Fruit fly (Drosophila melanogaster) whole organism, embryonic: ENCODE measurements around the gene CG12479.

Source experiments
- Abd-B ChIP-seq: fragments of 200-800 bp; sonication (Bioruptor generic); optimal IDR thresholded peaks from 2 replicates; lab custom pipeline; 2018; ENCODE audit warnings: missing biosample characterization, mild to moderate bottlenecking, missing genetic modification characterization, moderate library complexity
- Atf-2 ChIP-seq: fragments of 200-800 bp; sonication (Bioruptor generic); optimal IDR thresholded peaks from 2 replicates; lab custom pipeline; 2016; ENCODE audit warnings: missing biosample characterization, missing genetic modification characterization
- C15 ChIP-seq: fragments of 200-800 bp; sonication (Bioruptor generic); IDR thresholded peaks from 3 replicates; pipeline ENCODE4 v1.3.6; 2022; ENCODE audit warnings: missing biosample characterization, missing genetic modification characterization
- CG12219 ChIP-seq: fragments of 200-800 bp; sonication (Bioruptor generic); optimal IDR thresholded peaks from 3 replicates; lab custom pipeline; 2018; ENCODE audit warnings: missing biosample characterization, mild to moderate bottlenecking, missing genetic modification characterization
- CG12769 ChIP-seq: fragments of 200-800 bp; sonication (Bioruptor generic); optimal IDR thresholded peaks from 2 replicates; lab custom pipeline; 2019; ENCODE audit warnings: missing biosample characterization, mild to moderate bottlenecking, missing genetic modification characterization, moderate library complexity
- CG13296 ChIP-seq: fragments of 200-800 bp; sonication (Bioruptor generic); optimal IDR thresholded peaks from 3 replicates; lab custom pipeline; 2018; ENCODE audit warnings: missing biosample characterization, mild to moderate bottlenecking, missing genetic modification characterization
- CG14050 ChIP-seq: fragments of 200-800 bp; sonication (Bioruptor generic); IDR thresholded peaks from 3 replicates; pipeline ENCODE4 v1.3.6; 2022; ENCODE audit warnings: missing biosample characterization, missing genetic modification characterization
- CG15073 ChIP-seq: fragments of 200-800 bp; sonication (Bioruptor generic); optimal IDR thresholded peaks from 2 replicates; lab custom pipeline; 2016; ENCODE audit warnings: missing biosample characterization, missing genetic modification characterization
- CG16813 ChIP-seq: fragments of 200-800 bp; sonication (Bioruptor generic); IDR thresholded peaks from 3 replicates; pipeline ENCODE4 v1.3.6; 2022; ENCODE audit warnings: missing biosample characterization, missing genetic modification characterization; ENCODE audit not compliant: partially characterized antibody
- CG17385 ChIP-seq: fragments of 200-800 bp; sonication (Bioruptor generic); optimal IDR thresholded peaks from 3 replicates; lab custom pipeline; 2018; ENCODE audit warnings: missing biosample characterization, mild to moderate bottlenecking, missing genetic modification characterization
- CG1792 ChIP-seq: fragments of 200-800 bp; sonication (Bioruptor generic); optimal IDR thresholded peaks from 2 replicates; lab custom pipeline; 2016; ENCODE audit warnings: missing biosample characterization, missing genetic modification characterization
- CG32532 ChIP-seq: fragments of 200-800 bp; sonication (Bioruptor generic); IDR thresholded peaks from 2 replicates; pipeline ENCODE4 v1.3.6; 2022; ENCODE audit warnings: missing biosample characterization, missing genetic modification characterization
- CG6175 ChIP-seq: fragments of 200-800 bp; sonication (Bioruptor generic); IDR thresholded peaks from 3 replicates; pipeline ENCODE4 v1.3.6; 2022; ENCODE audit warnings: missing biosample characterization, missing genetic modification characterization
- CG6272 ChIP-seq: fragments of 200-800 bp; sonication (Bioruptor generic); IDR thresholded peaks from 2 replicates; pipeline ENCODE4 v1.3.6; 2022; ENCODE audit warnings: missing biosample characterization, missing genetic modification characterization
- CG7745 ChIP-seq: fragments of 200-800 bp; sonication (Bioruptor generic); optimal IDR thresholded peaks from 2 replicates; lab custom pipeline; 2018; ENCODE audit warnings: missing biosample characterization, mild to moderate bottlenecking, missing genetic modification characterization, moderate library complexity
- CG7839 ChIP-seq: fragments of 200-800 bp; sonication (Bioruptor generic); optimal IDR thresholded peaks from 3 replicates; lab custom pipeline; 2018; ENCODE audit warnings: missing biosample characterization, mild to moderate bottlenecking, missing genetic modification characterization, moderate library complexity
- CG8359 ChIP-seq: fragments of 200-800 bp; sonication (Bioruptor generic); optimal IDR thresholded peaks from 2 replicates; lab custom pipeline; 2017; ENCODE audit warnings: missing biosample characterization, mild to moderate bottlenecking, missing genetic modification characterization, borderline replicate concordance
- CTCF ChIP-seq: fragments of 200-800 bp; sonication (Bioruptor generic); optimal IDR thresholded peaks from 2 replicates; lab custom pipeline; 2017; ENCODE audit warnings: missing biosample characterization, mild to moderate bottlenecking, missing genetic modification characterization, moderate library complexity
- Chrac-16 ChIP-seq: fragments of 200-800 bp; sonication (Bioruptor generic); optimal IDR thresholded peaks from 3 replicates; lab custom pipeline; 2016; ENCODE audit warnings: missing biosample characterization, missing genetic modification characterization
- HLH54F ChIP-seq: fragments of 200-800 bp; sonication (Bioruptor generic); optimal IDR thresholded peaks from 3 replicates; lab custom pipeline; 2016; ENCODE audit warnings: missing biosample characterization, missing genetic modification characterization
- HLHmδ ChIP-seq: fragments of 200-800 bp; sonication (Bioruptor generic); optimal IDR thresholded peaks from 2 replicates; lab custom pipeline; 2018; ENCODE audit warnings: missing biosample characterization, mild to moderate bottlenecking, missing genetic modification characterization, moderate library complexity
- HmgZ ChIP-seq: fragments of 200-800 bp; sonication (Bioruptor generic); optimal IDR thresholded peaks from 2 replicates; lab custom pipeline; 2018; ENCODE audit warnings: missing biosample characterization, mild to moderate bottlenecking, missing genetic modification characterization
- Nf-YC ChIP-seq: fragments of 200-800 bp; optimal IDR thresholded peaks from 3 replicates; lab custom pipeline; 2019; ENCODE audit warnings: missing biosample characterization, mild to moderate bottlenecking, missing genetic modification characterization, moderate library complexity
- Ravus ChIP-seq: fragments of 200-800 bp; sonication (Bioruptor generic); IDR thresholded peaks from 2 replicates; pipeline ENCODE4 v1.3.6; 2022; ENCODE audit warnings: missing biosample characterization, missing genetic modification characterization
- Sin3A ChIP-seq: fragments of >200 bp; optimal IDR thresholded peaks from 2 replicates; lab custom pipeline; 2018
- Ssrp ChIP-seq: fragments of 200-800 bp; sonication (Bioruptor generic); optimal IDR thresholded peaks from 2 replicates; lab custom pipeline; 2018; ENCODE audit warnings: missing biosample characterization, mild to moderate bottlenecking, missing genetic modification characterization, moderate library complexity
- aop ChIP-seq: fragments of 200-800 bp; sonication (Bioruptor generic); IDR thresholded peaks from 2 replicates; pipeline ENCODE4 v1.3.6; 2022; ENCODE audit warnings: missing biosample characterization, missing genetic modification characterization
- ap ChIP-seq: fragments of 200-800 bp; sonication (Bioruptor generic); IDR thresholded peaks from 2 replicates; pipeline ENCODE4 v1.3.6; 2022; ENCODE audit warnings: missing biosample characterization, missing genetic modification characterization
- chinmo ChIP-seq: fragments of 200-800 bp; sonication (Bioruptor generic); IDR thresholded peaks from 4 replicates; pipeline ENCODE4 v1.3.6; 2022; ENCODE audit warnings: missing biosample characterization, missing genetic modification characterization; ENCODE audit not compliant: partially characterized antibody
- cwo ChIP-seq: fragments of 200-800 bp; sonication (Bioruptor generic); optimal IDR thresholded peaks from 3 replicates; lab custom pipeline; 2017; ENCODE audit warnings: missing biosample characterization, missing genetic modification characterization, mild to moderate bottlenecking, moderate library complexity, missing genetic modification reagents
- ewg ChIP-seq: fragments of 200-800 bp; sonication (Bioruptor generic); optimal IDR thresholded peaks from 3 replicates; lab custom pipeline; 2017; ENCODE audit warnings: mild to moderate bottlenecking, missing biosample characterization, missing genetic modification reagents, missing genetic modification characterization
- fd64A ChIP-seq: fragments of 200-800 bp; sonication (Bioruptor generic); optimal IDR thresholded peaks from 3 replicates; lab custom pipeline; 2018; ENCODE audit warnings: missing biosample characterization, mild to moderate bottlenecking, missing genetic modification characterization
- hbn ChIP-seq: fragments of 200-800 bp; sonication (Bioruptor generic); IDR thresholded peaks from 2 replicates; pipeline ENCODE4 v1.3.6; 2022; ENCODE audit warnings: missing biosample characterization, missing genetic modification characterization; ENCODE audit not compliant: partially characterized antibody
- insv ChIP-seq, 2 experiments: fragments of 200-800 bp; sonication (Bioruptor generic); optimal IDR thresholded peaks; 3 replicates each; lab custom pipeline; 2016 to 2018; ENCODE audit warnings: missing biosample characterization in 2 of 2, missing genetic modification characterization in 2 of 2
- lbe ChIP-seq: fragments of 200-800 bp; sonication (Bioruptor generic); optimal IDR thresholded peaks from 2 replicates; lab custom pipeline; 2016; ENCODE audit warnings: missing biosample characterization, mild to moderate bottlenecking, missing genetic modification characterization
- mirr ChIP-seq: fragments of 200-800 bp; sonication (Bioruptor generic); optimal IDR thresholded peaks from 3 replicates; lab custom pipeline; 2018; ENCODE audit warnings: missing biosample characterization, mild to moderate bottlenecking, missing genetic modification characterization
- oc ChIP-seq: fragments of 200-800 bp; sonication (Bioruptor generic); optimal IDR thresholded peaks from 2 replicates; lab custom pipeline; 2018; ENCODE audit warnings: missing biosample characterization, mild to moderate bottlenecking, missing genetic modification characterization, moderate library complexity
- org-1 ChIP-seq: fragments of 200-800 bp; sonication (Bioruptor generic); optimal IDR thresholded peaks from 2 replicates; lab custom pipeline; 2017; ENCODE audit warnings: missing biosample characterization, missing genetic modification characterization
- prd ChIP-seq, 3 experiments: fragments of >200 bp in 2 of 3; fragments of 200-800 bp in 1 of 3; sonication (Bioruptor generic) in 1 of 3; optimal IDR thresholded peaks in 2 of 3; IDR thresholded peaks in 1 of 3; 2 replicates in 2 of 3; 3 replicates in 1 of 3; pipeline versions ENCODE4 v1.3.6 to Lab custom; 2017 to 2022; ENCODE audit warnings: missing biosample characterization in 1 of 3, missing genetic modification characterization in 1 of 3
- pzg ChIP-seq: fragments of 200-800 bp; sonication (Bioruptor generic); optimal IDR thresholded peaks from 3 replicates; lab custom pipeline; 2018; ENCODE audit warnings: missing biosample characterization, mild to moderate bottlenecking, missing genetic modification characterization, moderate library complexity
- sd ChIP-seq: fragments of 200-800 bp; sonication (Bioruptor generic); optimal IDR thresholded peaks from 3 replicates; lab custom pipeline; 2018; ENCODE audit warnings: missing biosample characterization, mild to moderate bottlenecking, missing genetic modification characterization, moderate library complexity
- tin ChIP-seq: fragments of 200-800 bp; sonication (Bioruptor generic); optimal IDR thresholded peaks from 3 replicates; lab custom pipeline; 2016; ENCODE audit warnings: missing biosample characterization, missing genetic modification characterization
- tio ChIP-seq: fragments of 200-800 bp; sonication (Bioruptor generic); optimal IDR thresholded peaks from 2 replicates; lab custom pipeline; 2017; ENCODE audit warnings: missing biosample characterization, missing genetic modification characterization, inconsistent platforms
- toy ChIP-seq: fragments of 200-800 bp; sonication (Bioruptor generic); IDR thresholded peaks from 2 replicates; pipeline ENCODE4 v1.3.6; 2022; ENCODE audit warnings: missing biosample characterization, missing genetic modification characterization
- usp ChIP-seq: fragments of >200 bp; optimal IDR thresholded peaks from 2 replicates; lab custom pipeline; 2017; ENCODE audit warnings: missing biosample characterization, missing genetic modification characterization
- vfl ChIP-seq: fragments of 200-800 bp; sonication (Bioruptor generic); optimal IDR thresholded peaks from 2 replicates; lab custom pipeline; 2016; ENCODE audit warnings: missing biosample characterization, missing genetic modification characterization
- vvl ChIP-seq: fragments of 200-800 bp; sonication (Bioruptor generic); IDR thresholded peaks from 2 replicates; pipeline ENCODE4 v1.3.6; 2022; ENCODE audit warnings: missing biosample characterization, missing genetic modification characterization
- wor ChIP-seq: fragments of 200-800 bp; sonication (Bioruptor generic); IDR thresholded peaks from 2 replicates; pipeline ENCODE4 v1.3.6; 2022; ENCODE audit warnings: missing biosample characterization, missing genetic modification characterization

The CG12479 gene

dm6 chrX:14176623-14177022 lies 24.8 kb upstream of the CG12479 start, which contains the start of gene CG11581:
CG11581 (plus strand) TSS chrX:14176923.
- TF ChIP-seq ewg (GFP tag; lab: Kevin White, UChicago) (no peak), pzg (GFP tag; lab: Kevin White, UChicago) (no peak), aop (GFP tag; lab: Robert Waterston, UW) (no peak), mirr (GFP tag; lab: Kevin White, UChicago) (no peak), Atf-2 (GFP tag; lab: Kevin White, UChicago) (no peak), CG6272 (GFP tag; lab: Robert Waterston, UW) (no peak), sd (no peak), CG12219 (GFP tag; lab: Kevin White, UChicago) (no peak), CG1792 (GFP tag; lab: Kevin White, UChicago) (no peak), lbe (GFP tag; lab: Kevin White, UChicago) (no peak), tio (no peak)

dm6 chrX:14175663-14176062 lies 23.9 kb upstream of the CG12479 start:
- TF ChIP-seq wor (GFP tag; lab: Robert Waterston, UW) (no peak), ap (GFP tag; lab: Robert Waterston, UW) (no peak), oc (tag; lab: Kevin White, UChicago) (no peak), prd (optimal IDR thresholded peaks at IDR 0.05; lab: Kevin White, UChicago) (no peak), prd (GFP tag; IDR thresholded peaks at IDR 0.05; lab: Robert Waterston, UW) (no peak), vfl (no peak), Nf-YC (tag; lab: Kevin White, UChicago) (no peak), CG8359 (peak; percentile 98), C15 (no peak), aop (GFP tag; lab: Robert Waterston, UW) (no peak)

dm6 chrX:14174456-14174855 lies 22.6 kb upstream of the CG12479 start, which contains the start of gene CG1368:
CG1368 (plus strand) TSS chrX:14174756.
- peak; percentile 68; the same call in 1 of the 4 replicates for TF ChIP-seq chinmo (GFP tag; lab: Robert Waterston, UW)
- no peak for TF ChIP-seq Ssrp
- TF ChIP-seq CG8359 = peak; percentile 3
- no peak for TF ChIP-seq Chrac-16 (GFP tag; lab: Kevin White, UChicago)
- TF ChIP-seq Abd-B (GFP tag; lab: Kevin White, UChicago) = no peak
- peak; percentile 29 for TF ChIP-seq CG17385 (GFP tag; lab: Kevin White, UChicago)
- TF ChIP-seq CG7745 (tag; lab: Kevin White, UChicago) = no peak

DNA sequence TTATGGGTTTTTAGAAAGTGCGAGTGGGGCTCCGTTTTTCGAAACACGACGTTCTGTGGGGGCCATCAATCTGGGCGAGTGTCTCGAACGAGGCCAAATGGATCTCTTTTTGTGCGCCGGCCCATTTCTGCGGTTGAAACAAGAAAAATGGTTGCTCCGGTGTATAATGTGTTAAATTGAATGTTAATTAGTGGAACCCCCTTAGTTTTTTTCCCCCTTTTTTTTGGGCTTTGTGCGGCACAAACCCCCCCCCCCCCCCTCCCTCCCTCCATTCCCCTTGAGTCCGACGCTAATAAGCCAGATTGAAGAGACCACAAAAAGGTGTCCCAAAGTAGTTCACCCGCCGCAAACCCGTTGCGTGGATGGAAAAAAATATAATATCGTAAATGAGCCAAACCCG lies 21.8 kb upstream of the CG12479 start:
- peak; percentile 60; the same call in 1 of the 3 replicates for TF ChIP-seq CG6175 (GFP tag; lab: Robert Waterston, UW)
- no peak for TF ChIP-seq tin (GFP tag; lab: Kevin White, UChicago)
- TF ChIP-seq CG7839 = no peak
- no peak for TF ChIP-seq Ravus (GFP tag; lab: Robert Waterston, UW)
- TF ChIP-seq HmgZ (tag; lab: Kevin White, UChicago) = no peak
- TF ChIP-seq cwo = no peak
- TF ChIP-seq HLHmδ (GFP tag; lab: Kevin White, UChicago) = no peak
- TF ChIP-seq CG16813 = no peak
- no peak for TF ChIP-seq CG14050 (GFP tag; lab: Robert Waterston, UW)
- no peak for TF ChIP-seq fd64A (GFP tag; lab: Kevin White, UChicago)
- no peak for TF ChIP-seq hbn (GFP tag; lab: Robert Waterston, UW)
- peak; percentile 54 for TF ChIP-seq CG12769 (tag; lab: Kevin White, UChicago)
- TF ChIP-seq CTCF (GFP tag; lab: Kevin White, UChicago) = no peak
- no peak for TF ChIP-seq HLH54F (GFP tag; lab: Kevin White, UChicago)
- TF ChIP-seq CG32532 (GFP tag; lab: Robert Waterston, UW) = 0 out of 2 replicates have a peak, but pooled peaks have one; percentile 12
- no peak for TF ChIP-seq usp (GFP tag; lab: Kevin White, UChicago)
- TF ChIP-seq insv (GFP tag; optimal IDR thresholded peaks at IDR 0.05; lab: Kevin White, UChicago) = no peak
- no peak for TF ChIP-seq toy (GFP tag; lab: Robert Waterston, UW)
- TF ChIP-seq org-1 (GFP tag; lab: Kevin White, UChicago) = no peak
- TF ChIP-seq Sin3A (lab: Kevin White, UChicago) = no peak
- TF ChIP-seq CG13296 (GFP tag; lab: Kevin White, UChicago) = no peak
- peak; percentile 18; the same call in 1 of the 2 replicates for TF ChIP-seq vvl (GFP tag; lab: Robert Waterston, UW)
- no peak for TF ChIP-seq CG15073
